Worm (Caenorhabditis elegans) whole organism, L1 larva: ENCODE data around the gene mct-6.

Experiments used
- efl-1 ChIP-seq, 4 experiments: fragments of 150-350 bp; optimal IDR thresholded peaks in 3 of 4; peaks in 1 of 4; 1 replicate in 1 of 4; 2 replicates in 3 of 4; lab custom pipeline; 2014; ENCODE audit warnings: missing biosample characterization in 2 of 4, missing genetic modification characterization in 2 of 4, missing genetic modification reagents in 2 of 4
- lin-13 ChIP-seq: fragments of 150-350 bp; optimal IDR thresholded peaks from 2 replicates; lab custom pipeline; 2014; ENCODE audit warnings: missing biosample characterization, missing genetic modification reagents, missing genetic modification characterization

- TF ChIP-seq efl-1 (optimal IDR thresholded peaks at IDR 0.05; lab: Kevin White, UChicago) (no peak), efl-1 (GFP tag; optimal IDR thresholded peaks at IDR 0.05 in 1 of 2; lab: Kevin White, UChicago) (no peak), lin-13 (GFP tag; lab: Kevin White, UChicago) (no peak)
Observed at ce11 chrX:16786021-16786488, 15.8 kb upstream of the mct-6 start, which contains the start of gene T01C8.2.
